Worm (Caenorhabditis elegans) whole organism, L4 larva: Measurements from ENCODE around the gene mks-3.
A peak's percentile ranks its signal among the peaks of the same experiment; 100 is the strongest.

Experiments
- D1046.2 ChIP-seq: fragments of 200-800 bp; sonication (Bioruptor generic); IDR thresholded peaks from 2 replicates; pipeline ENCODE4 v1.3.6; 2022; ENCODE audit warnings: missing genetic modification characterization, missing compliant biosample characterization
- F10B5.3 ChIP-seq: sonication (generic microtip); optimal IDR thresholded peaks from 2 replicates; lab custom pipeline; 2016; ENCODE audit warnings: mild to moderate bottlenecking, missing genetic modification characterization, missing compliant biosample characterization
- F37D6.2 ChIP-seq: sonication (generic microtip); optimal IDR thresholded peaks from 2 replicates; lab custom pipeline; 2016; ENCODE audit warnings: mild to moderate bottlenecking, missing genetic modification characterization, missing compliant biosample characterization
- F44E2.7 ChIP-seq: fragments of 200-800 bp; sonication (Bioruptor generic); IDR thresholded peaks from 2 replicates; pipeline ENCODE4 v2.1.2; 2022; ENCODE audit warnings: missing genetic modification characterization, missing compliant biosample characterization
- R02D3.7 ChIP-seq: fragments of 150-350 bp; sonication (generic microtip); optimal IDR thresholded peaks from 3 replicates; lab custom pipeline; 2014; ENCODE audit warnings: missing biosample characterization, missing genetic modification characterization
- T20F7.1 ChIP-seq: fragments of 200-800 bp; sonication (Bioruptor generic); optimal IDR thresholded peaks from 2 replicates; lab custom pipeline; 2018; ENCODE audit warnings: mild to moderate bottlenecking, missing genetic modification characterization, missing compliant biosample characterization
- Y75B8A.6 ChIP-seq: fragments of 200-800 bp; sonication (Bioruptor generic); IDR thresholded peaks from 2 replicates; pipeline ENCODE4 v1.3.6; 2022; ENCODE audit warnings: missing genetic modification reagents, missing genetic modification characterization, missing compliant biosample characterization
- aha-1 ChIP-seq: fragments of 150-350 bp; peaks from one replicate; lab custom pipeline; 2014; ENCODE audit warnings: missing biosample characterization, missing genetic modification characterization
- arid-1 ChIP-seq: fragments of 200-800 bp; sonication (Bioruptor generic); conservative IDR thresholded peaks from 2 replicates; pipeline ENCODE4 v1.3.6; 2022; ENCODE audit warnings: missing genetic modification reagents, missing genetic modification characterization, missing compliant biosample characterization
- ceh-62 ChIP-seq: sonication (generic microtip); optimal IDR thresholded peaks from 2 replicates; lab custom pipeline; 2017; ENCODE audit warnings: missing biosample characterization, missing genetic modification characterization
- daf-12 ChIP-seq: fragments of 150-350 bp; optimal IDR thresholded peaks from 2 replicates; lab custom pipeline; 2014; ENCODE audit warnings: missing biosample characterization, missing genetic modification reagents, missing genetic modification characterization
- daf-16 ChIP-seq, 3 experiments: sonication (generic microtip); optimal IDR thresholded peaks; 2 replicates each; lab custom pipeline; 2016 to 2017; ENCODE audit warnings: missing genetic modification characterization in 3 of 3, missing genetic modification reagents in 3 of 3, mild to moderate bottlenecking in 2 of 3, missing compliant biosample characterization in 2 of 3, missing biosample characterization in 1 of 3, moderate library complexity in 1 of 3
- daf-19 ChIP-seq: fragments of 200-800 bp; sonication (Bioruptor generic); conservative IDR thresholded peaks from 2 replicates; pipeline ENCODE4 v1.3.6; 2022; ENCODE audit warnings: missing genetic modification characterization, missing compliant biosample characterization
- daf-8 ChIP-seq: fragments of 200-800 bp; sonication (Bioruptor generic); IDR thresholded peaks from 2 replicates; pipeline ENCODE4 v1.3.6; 2022; ENCODE audit warnings: missing genetic modification characterization, missing compliant biosample characterization
- dmd-6 ChIP-seq: fragments of 200-800 bp; sonication (Bioruptor generic); IDR thresholded peaks from 2 replicates; pipeline ENCODE4 v1.3.6; 2022; ENCODE audit warnings: missing genetic modification reagents, missing genetic modification characterization, missing compliant biosample characterization
- dmd-9 ChIP-seq: fragments of 200-800 bp; sonication (Bioruptor generic); IDR thresholded peaks from 2 replicates; pipeline ENCODE4 v1.3.6; 2022; ENCODE audit warnings: missing genetic modification reagents, missing genetic modification characterization, missing compliant biosample characterization
- duxl-1 ChIP-seq: sonication (generic microtip); optimal IDR thresholded peaks from 2 replicates; lab custom pipeline; 2016; ENCODE audit warnings: mild to moderate bottlenecking, missing genetic modification characterization, moderate library complexity, missing compliant biosample characterization; ENCODE audit not compliant: poor library complexity
- dve-1 ChIP-seq: sonication (generic microtip); optimal IDR thresholded peaks from 2 replicates; lab custom pipeline; 2017; ENCODE audit warnings: antibody characterized with exemption, mild to moderate bottlenecking, missing genetic modification characterization, missing compliant biosample characterization; ENCODE audit not compliant: insufficient read depth
- egl-43 ChIP-seq: fragments of 200-800 bp; sonication (Bioruptor generic); IDR thresholded peaks from 2 replicates; pipeline ENCODE4 v1.3.6; 2022; ENCODE audit warnings: missing genetic modification reagents, missing genetic modification characterization, missing compliant biosample characterization
- hif-1 ChIP-seq, 2 experiments: sonication (generic microtip); optimal IDR thresholded peaks; 2 replicates each; lab custom pipeline; 2016 to 2017; ENCODE audit warnings: missing compliant biosample characterization in 2 of 2, missing genetic modification characterization in 2 of 2, missing genetic modification reagents in 2 of 2, missing genotype in 2 of 2, mild to moderate bottlenecking in 1 of 2
- hlh-11 ChIP-seq: fragments of 200-800 bp; sonication (Bioruptor generic); optimal IDR thresholded peaks from 2 replicates; lab custom pipeline; 2018; ENCODE audit warnings: mild to moderate bottlenecking, missing genetic modification characterization, missing compliant biosample characterization
- hlh-30 ChIP-seq: sonication (generic microtip); optimal IDR thresholded peaks from 2 replicates; lab custom pipeline; 2017; ENCODE audit warnings: antibody characterized with exemption, mild to moderate bottlenecking, missing genetic modification characterization, missing compliant biosample characterization; ENCODE audit not compliant: insufficient read depth
- lin-38 ChIP-seq: fragments of 200-800 bp; sonication (Bioruptor generic); IDR thresholded peaks from 2 replicates; pipeline ENCODE4 v1.3.6; 2022; ENCODE audit warnings: missing genetic modification reagents, missing genetic modification characterization, missing compliant biosample characterization
- lin-39 ChIP-seq: fragments of 150-350 bp; optimal IDR thresholded peaks from 2 replicates; lab custom pipeline; 2014; ENCODE audit warnings: missing biosample characterization, missing genetic modification reagents, missing genetic modification characterization
- lir-3 ChIP-seq: sonication (generic microtip); optimal IDR thresholded peaks from 2 replicates; lab custom pipeline; 2016; ENCODE audit warnings: mild to moderate bottlenecking, missing genetic modification characterization, missing compliant biosample characterization
- lsy-2 ChIP-seq, 2 experiments: fragments of 150-350 bp in 1 of 2; sonication (generic microtip) in 1 of 2; optimal IDR thresholded peaks; 2 replicates each; lab custom pipeline; 2014 to 2017; ENCODE audit warnings: missing biosample characterization in 2 of 2, missing genetic modification characterization in 2 of 2
- madf-5 ChIP-seq, 2 experiments: fragments of 200-800 bp; sonication (Bioruptor generic); IDR thresholded peaks; 2 replicates each; pipeline ENCODE4 v1.3.6; 2022; ENCODE audit warnings: missing compliant biosample characterization in 2 of 2, missing genetic modification characterization in 2 of 2
- madf-9 ChIP-seq: fragments of 200-800 bp; sonication (Bioruptor generic); conservative IDR thresholded peaks from 2 replicates; pipeline ENCODE4 v1.3.6; 2022; ENCODE audit warnings: missing genetic modification reagents, missing genetic modification characterization, missing compliant biosample characterization
- mdt-29 ChIP-seq: fragments of 200-800 bp; sonication (Bioruptor generic); IDR thresholded peaks from 2 replicates; pipeline ENCODE4 v1.3.6; 2022; ENCODE audit warnings: missing genetic modification reagents, missing genetic modification characterization, missing compliant biosample characterization
- mxl-2 ChIP-seq: fragments of 200-800 bp; sonication (Bioruptor generic); conservative IDR thresholded peaks from 2 replicates; pipeline ENCODE4 v1.3.6; 2022; ENCODE audit warnings: missing genetic modification reagents, missing genetic modification characterization, missing compliant biosample characterization
- mxl-3 ChIP-seq: fragments of 200-800 bp; sonication (Bioruptor generic); optimal IDR thresholded peaks from 2 replicates; lab custom pipeline; 2018; ENCODE audit warnings: mild to moderate bottlenecking, missing genetic modification characterization, missing compliant biosample characterization
- nhr-102 ChIP-seq: sonication (generic microtip); optimal IDR thresholded peaks from 2 replicates; lab custom pipeline; 2016; ENCODE audit warnings: mild to moderate bottlenecking, missing genetic modification characterization, moderate library complexity, missing compliant biosample characterization
- nhr-237 ChIP-seq: sonication (generic microtip); optimal IDR thresholded peaks from 2 replicates; lab custom pipeline; 2017; ENCODE audit warnings: missing biosample characterization, missing genetic modification characterization
- nhr-77 ChIP-seq: fragments of 150-350 bp; optimal IDR thresholded peaks from 2 replicates; lab custom pipeline; 2014; ENCODE audit warnings: missing biosample characterization, missing genetic modification characterization
- pqm-1 ChIP-seq: sonication (generic microtip); optimal IDR thresholded peaks from 2 replicates; lab custom pipeline; 2017; ENCODE audit warnings: missing biosample characterization, missing genetic modification characterization
- rbr-2 ChIP-seq: sonication (generic microtip); optimal IDR thresholded peaks from 2 replicates; lab custom pipeline; 2016; ENCODE audit warnings: missing genotype, missing genetic modification characterization, missing compliant biosample characterization
- sdz-12 ChIP-seq: fragments of 200-800 bp; sonication (Bioruptor generic); optimal IDR thresholded peaks from 2 replicates; lab custom pipeline; 2018; ENCODE audit warnings: mild to moderate bottlenecking, missing genetic modification characterization, missing compliant biosample characterization
- set-16 ChIP-seq: fragments of 200-800 bp; sonication (Bioruptor generic); IDR thresholded peaks from 2 replicates; pipeline ENCODE4 v1.3.6; 2022; ENCODE audit warnings: missing genetic modification reagents, missing genetic modification characterization, missing compliant biosample characterization
- spr-3 ChIP-seq: fragments of 200-800 bp; sonication (Bioruptor generic); optimal IDR thresholded peaks from 2 replicates; lab custom pipeline; 2018; ENCODE audit warnings: mild to moderate bottlenecking, missing genetic modification characterization, missing compliant biosample characterization
- zag-1 ChIP-seq: fragments of 150-350 bp; optimal IDR thresholded peaks from 2 replicates; lab custom pipeline; 2014; ENCODE audit warnings: missing biosample characterization, missing genetic modification characterization
- zip-11 ChIP-seq: fragments of 200-800 bp; sonication (Bioruptor generic); IDR thresholded peaks from 2 replicates; pipeline ENCODE4 v1.3.6; 2022; ENCODE audit warnings: missing genetic modification characterization, missing compliant biosample characterization

mks-3 gene

ce11 chrII:7537603-7538230 is 45.7 kb downstream of the mks-3 start, which contains the start of gene nfi-1 (continued):
- TF ChIP-seq lin-38 (peak; percentile 66), zag-1 (tag; lab: Kevin White, UChicago) (no peak), nhr-77 (tag; lab: Kevin White, UChicago) (peak; percentile 19), daf-12 (no peak), sdz-12 (no peak), daf-8 (GFP tag; lab: Robert Waterston, UW) (no peak), D1046.2 (GFP tag; lab: Robert Waterston, UW) (no peak), Y75B8A.6 (GFP tag; lab: Robert Waterston, UW) (no peak), F44E2.7 (no peak), F37D6.2 (no peak), R02D3.7 (tag; lab: Kevin White, UChicago) (no peak)

- TF ChIP-seq dve-1 (tag; lab: Kevin White, UChicago) (peak; percentile 30), daf-16 (GFP tag; optimal IDR thresholded peaks at IDR 0.05; lab: Kevin White, UChicago) (no peak), daf-16 (tag; optimal IDR thresholded peaks at IDR 0.05; lab: Kevin White, UChicago) (peak; percentile 5), Y75B8A.6 (GFP tag; lab: Robert Waterston, UW) (no peak), T20F7.1 (GFP tag; lab: Kevin White, UChicago) (no peak), hlh-11 (tag; lab: Kevin White, UChicago) (peak; percentile 6), aha-1 (tag; lab: Kevin White, UChicago) (no peak), spr-3 (no peak), pqm-1 (tag; lab: Kevin White, UChicago) (peak; percentile 58)
Measured at ce11 chrII:7534934-7535333, 48.5 kb downstream of the mks-3 start, which contains the start of gene ZK1290.13. ZK1290.13 (plus strand) TSS chrII:7535006.

- TF ChIP-seq daf-19 (GFP tag; lab: Robert Waterston, UW) (no peak), dve-1 (tag; lab: Kevin White, UChicago) (no peak), dmd-9 (GFP tag; lab: Robert Waterston, UW) (no peak), lir-3 (tag; lab: Kevin White, UChicago) (no peak), lin-39 (tag; lab: Kevin White, UChicago) (no peak), lsy-2 (tag; optimal IDR thresholded peaks at IDR 0.05; lab: Kevin White, UChicago) (no peak), daf-12 (no peak), dmd-6 (GFP tag; lab: Robert Waterston, UW) (no peak), duxl-1 (tag; lab: Kevin White, UChicago) (no peak), mdt-29 (GFP tag; lab: Robert Waterston, UW) (no peak)
Measured at ce11 chrII:7534369-7534768, 49.1 kb downstream of the mks-3 start, which contains the start of gene wrt-10. wrt-10 (minus strand) TSS chrII:7534563.

DNA sequence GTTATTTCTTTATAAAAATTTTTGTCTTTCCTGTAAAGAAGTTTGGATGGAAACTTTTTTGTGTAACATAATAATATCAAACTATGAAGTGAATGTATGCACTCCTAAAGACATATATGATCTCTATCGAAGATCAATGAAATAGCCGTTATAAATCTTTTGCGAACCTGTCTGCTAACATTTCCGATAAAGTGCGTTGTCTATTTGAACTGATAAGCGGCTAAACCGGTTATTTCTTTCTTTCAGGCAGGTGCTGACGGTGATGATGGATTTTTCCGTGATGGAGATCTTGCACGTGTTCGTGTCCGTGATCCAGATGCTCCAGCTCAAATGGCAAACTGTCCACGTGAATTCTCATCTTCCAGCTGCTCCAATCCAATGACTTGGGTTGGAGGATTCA is 52.0 kb downstream of the mks-3 start:
- TF ChIP-seq nhr-237 (tag; lab: Kevin White, UChicago) (no peak), hlh-11 (tag; lab: Kevin White, UChicago) (peak; percentile 8), hlh-30 (tag; lab: Kevin White, UChicago) (peak; percentile 27)

DNA sequence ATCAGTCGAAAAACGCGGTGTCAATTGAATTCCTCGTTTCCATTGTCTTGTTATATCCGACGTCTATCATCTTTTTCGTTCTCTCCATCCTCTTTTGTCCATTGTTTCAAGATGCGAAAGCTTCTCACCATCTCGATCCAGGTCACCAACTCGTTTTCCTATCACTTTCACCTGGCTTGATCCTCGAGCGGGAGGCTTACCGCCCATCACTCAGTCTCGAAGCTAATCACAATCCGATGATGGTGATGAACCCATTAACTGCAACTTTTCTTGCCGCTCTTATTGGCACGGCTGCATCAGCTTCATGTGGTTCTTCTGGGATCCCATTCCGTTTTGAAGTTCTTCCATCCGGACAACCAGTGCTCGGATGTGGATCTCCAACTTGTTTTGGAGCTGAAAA is 52.5 kb downstream of the mks-3 start, which contains the start of gene wrt-1:
TSS of gene wrt-1 (plus strand) at position 53 of the 400 bp plus-strand sequence.
- TF ChIP-seq egl-43 (GFP tag; lab: Robert Waterston, UW) (peak; percentile 46; the same call in 1 of the 2 replicates), hlh-30 (tag; lab: Kevin White, UChicago) (no peak), lir-3 (tag; lab: Kevin White, UChicago) (no peak), mxl-3 (peak; percentile 0), hif-1 (tag; optimal IDR thresholded peaks at IDR 0.05; lab: Kevin White, UChicago) (no peak), mdt-29 (GFP tag; lab: Robert Waterston, UW) (no peak), aha-1 (tag; lab: Kevin White, UChicago) (no peak), T20F7.1 (GFP tag; lab: Kevin White, UChicago) (no peak), mxl-2 (0 out of 2 replicates have a peak, but pooled peaks have one; percentile 26), rbr-2 (no peak), arid-1 (GFP tag; lab: Robert Waterston, UW) (no peak), hlh-11 (tag; lab: Kevin White, UChicago) (peak; percentile 41), nhr-102 (tag; lab: Kevin White, UChicago) (no peak), lin-39 (tag; lab: Kevin White, UChicago) (no peak), madf-9 (GFP tag; lab: Robert Waterston, UW) (no peak; the same call in 1 of the 2 replicates), nhr-237 (tag; lab: Kevin White, UChicago) (no peak), ceh-62 (tag; lab: Kevin White, UChicago) (no peak), set-16 (peak; percentile 22; the same call in 1 of the 2 replicates), madf-5 (GFP tag; IDR thresholded peaks at IDR 0.05; lab: Robert Waterston, UW) (no peak), F10B5.3 (tag; lab: Kevin White, UChicago) (no peak), zip-11 (GFP tag; lab: Robert Waterston, UW) (no peak)
